Fruit fly (Drosophila melanogaster) whole organism, embryonic: ENCODE data around the gene Set2.

Experiments
- Asciz ChIP-seq: fragments of 200-800 bp; sonication (Bioruptor generic); optimal IDR thresholded peaks from 2 replicates; lab custom pipeline; 2017; ENCODE audit warnings: missing biosample characterization, mild to moderate bottlenecking, missing genetic modification characterization, missing genetic modification reagents
- CG13287 ChIP-seq: fragments of 200-800 bp; sonication (Bioruptor generic); IDR thresholded peaks from 2 replicates; pipeline ENCODE4 v1.3.6; 2022; ENCODE audit warnings: missing biosample characterization, missing genetic modification characterization; ENCODE audit not compliant: partially characterized antibody
- CG8765 ChIP-seq: fragments of 200-800 bp; sonication (Bioruptor generic); IDR thresholded peaks from 2 replicates; pipeline ENCODE4 v1.3.6; 2022; ENCODE audit warnings: missing biosample characterization, missing genetic modification characterization
- D19A ChIP-seq: fragments of 200-800 bp; optimal IDR thresholded peaks from 3 replicates; lab custom pipeline; 2019; ENCODE audit warnings: missing biosample characterization, mild to moderate bottlenecking, missing genetic modification characterization, moderate library complexity
- br ChIP-seq: fragments of >200 bp; optimal IDR thresholded peaks from 2 replicates; lab custom pipeline; 2017
- caup ChIP-seq: fragments of 200-800 bp; sonication (Bioruptor generic); optimal IDR thresholded peaks from 3 replicates; lab custom pipeline; 2017; ENCODE audit warnings: missing biosample characterization, mild to moderate bottlenecking, missing genetic modification characterization, moderate library complexity; ENCODE audit not compliant: severe bottlenecking

DNA sequence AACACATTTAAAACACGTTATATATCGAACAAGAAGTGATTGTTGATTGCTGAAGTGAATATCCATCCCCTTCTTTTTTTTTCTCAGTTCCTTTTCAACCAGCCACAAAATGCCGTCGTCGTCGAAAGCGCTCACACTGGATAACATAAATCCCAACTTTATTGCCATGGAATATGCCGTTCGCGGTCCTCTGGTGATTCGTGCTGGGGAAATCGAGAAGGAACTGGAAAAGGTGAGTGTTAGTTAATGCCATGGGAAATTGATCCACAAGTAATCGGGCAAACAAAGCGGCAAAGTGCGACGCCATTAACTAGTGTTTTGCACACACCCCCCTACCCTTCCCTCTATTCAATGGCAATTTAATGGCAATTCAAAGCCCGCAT lies 38.9 kb upstream of the Set2 start:
- TF ChIP-seq Asciz (GFP tag; lab: Kevin White, UChicago) (no peak), CG13287 (GFP tag; lab: Robert Waterston, UW) (no peak), caup (no peak), D19A (tag; lab: Kevin White, UChicago) (no peak), CG8765 (GFP tag; lab: Robert Waterston, UW) (no peak), br (lab: Kevin White, UChicago) (no peak)
